Fruit fly (Drosophila melanogaster): ENCODE data around the gene CG42762.

CG42762 gene

DNA sequence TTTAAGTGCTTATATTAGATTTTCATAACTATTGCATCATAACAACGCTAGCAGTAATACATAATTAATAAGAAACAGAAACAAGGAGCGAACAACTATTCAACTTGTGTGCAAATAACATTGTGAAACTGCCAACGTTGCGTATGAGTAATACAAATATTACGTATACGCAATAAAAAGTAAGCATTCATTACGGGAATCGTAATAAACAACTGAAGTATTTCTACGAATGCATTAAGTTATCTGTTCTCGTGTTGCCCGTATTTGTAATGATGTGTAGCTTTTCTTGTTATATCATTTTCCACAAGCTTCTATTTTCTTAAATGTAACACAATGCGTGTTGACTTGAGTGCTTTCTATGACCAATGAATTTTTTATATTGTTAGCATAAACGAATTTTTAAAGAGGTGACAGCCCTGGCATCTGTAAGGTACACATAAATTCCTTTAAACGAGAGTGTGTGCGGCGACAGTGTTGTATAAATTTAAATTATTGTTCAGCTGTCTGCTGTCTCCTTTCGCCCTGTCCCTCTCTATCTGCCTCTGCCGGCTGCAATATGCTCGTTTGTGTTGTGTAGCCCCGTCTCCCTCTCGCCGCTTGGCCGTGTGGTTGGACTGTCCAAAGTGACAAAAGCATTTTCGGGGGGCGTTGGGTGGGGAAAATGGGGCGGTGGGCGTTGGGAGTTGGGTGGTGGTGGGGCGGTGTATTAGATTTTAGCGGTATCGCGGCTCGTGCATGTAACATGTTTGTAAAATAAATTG, 44.1 kb downstream of the CG42762 start (continued):
- peak; percentile 45 for TF ChIP-seq CG10979 (tag; optimal IDR thresholded peaks at IDR 0.05)
- no peak for TF ChIP-seq CG8290 (GFP tag; optimal IDR thresholded peaks at IDR 0.05)
- TF ChIP-seq CG8290 (tag; optimal IDR thresholded peaks at IDR 0.05) = peak in 1 of 2 experiments; percentile 55
- TF ChIP-seq CG12236 (GFP tag; optimal IDR thresholded peaks at IDR 0.05) = no peak
- no peak for TF ChIP-seq ac (GFP tag; optimal IDR thresholded peaks at IDR 0.05)
- peak; percentile 85 for TF ChIP-seq CG7372 (GFP tag; IDR thresholded peaks at IDR 0.05)
- no peak for TF ChIP-seq CG6689 (GFP tag; IDR thresholded peaks at IDR 0.05)
- peak; percentile 71 for TF ChIP-seq Ets65A (GFP tag)
- no peak for TF ChIP-seq CG16813 (GFP tag; IDR thresholded peaks at IDR 0.05; ENCODE audit: partially characterized antibody)
- peak; percentile 9 for TF ChIP-seq Sox100B (GFP tag; optimal IDR thresholded peaks at IDR 0.05)
- TF ChIP-seq Rfx (GFP tag; IDR thresholded peaks at IDR 0.05) = 0 out of 2 replicates have a peak, but pooled peaks have one; percentile 11
- 0 out of 3 replicates have a peak, but pooled peaks have one; percentile 48 for TF ChIP-seq CG6791 (GFP tag; IDR thresholded peaks at IDR 0.05; ENCODE audit: partially characterized antibody)
- no peak for TF ChIP-seq dan (GFP tag; IDR thresholded peaks at IDR 0.05)
- peak; percentile 74; the same call in 1 of the 3 replicates for TF ChIP-seq CG2199 (GFP tag; IDR thresholded peaks at IDR 0.05)
- TF ChIP-seq Chrac-16 (GFP tag; optimal IDR thresholded peaks at IDR 0.05) = no peak
- TF ChIP-seq nmo (GFP tag; optimal IDR thresholded peaks at IDR 0.05) = no peak
- TF ChIP-seq nau (GFP tag; optimal IDR thresholded peaks at IDR 0.05) = peak; percentile 64
- no peak for TF ChIP-seq CG14710 (tag; optimal IDR thresholded peaks at IDR 0.05)
- no peak for TF ChIP-seq C15 (GFP tag; IDR thresholded peaks at IDR 0.05)
- TF ChIP-seq ind (GFP tag; optimal IDR thresholded peaks at IDR 0.05) = no peak
- no peak for TF ChIP-seq Mrtf (GFP tag; IDR thresholded peaks at IDR 0.05)
- TF ChIP-seq CG6683 (GFP tag; optimal IDR thresholded peaks at IDR 0.05) = no peak
- TF ChIP-seq az2 (GFP tag; optimal IDR thresholded peaks at IDR 0.05) = peak; percentile 13
- no peak for TF ChIP-seq CG16815 (GFP tag; optimal IDR thresholded peaks at IDR 0.05)
- TF ChIP-seq ci (GFP tag; IDR thresholded peaks at IDR 0.05) = 0 out of 3 replicates have a peak, but pooled peaks have one; percentile 10
- no peak for TF ChIP-seq nom (GFP tag; optimal IDR thresholded peaks at IDR 0.05)
- no peak for TF ChIP-seq ash1 (GFP tag; optimal IDR thresholded peaks at IDR 0.05)
- TF ChIP-seq tx (GFP tag; optimal IDR thresholded peaks at IDR 0.05) = no peak
- no peak for TF ChIP-seq Blimp-1 (GFP tag; optimal IDR thresholded peaks at IDR 0.05)
- no peak for TF ChIP-seq CG14014 (GFP tag; IDR thresholded peaks at IDR 0.05)
- peak; percentile 18; the same call in 1 of the 2 replicates for TF ChIP-seq rib (GFP tag; IDR thresholded peaks at IDR 0.05)
- TF ChIP-seq Pdp1 (GFP tag; optimal IDR thresholded peaks at IDR 0.05) = peak in 1 of 2 experiments; percentile 53
- no peak for TF ChIP-seq CG30403 (GFP tag; optimal IDR thresholded peaks at IDR 0.05)
- TF ChIP-seq Opbp (GFP tag; IDR thresholded peaks at IDR 0.05; ENCODE audit: partially characterized antibody) = no peak
- no peak for TF ChIP-seq mam (GFP tag; optimal IDR thresholded peaks at IDR 0.05)
- peak; percentile 32; the same call in 1 of the 2 replicates for TF ChIP-seq Ptx1 (GFP tag; IDR thresholded peaks at IDR 0.05)
- no peak for TF ChIP-seq CG10274 (GFP tag; optimal IDR thresholded peaks at IDR 0.05)
- TF ChIP-seq shn (GFP tag; optimal IDR thresholded peaks at IDR 0.05) = no peak
- TF ChIP-seq Dip2 (GFP tag; IDR thresholded peaks at IDR 0.05) = no peak
- TF ChIP-seq sens (GFP tag) = peak; percentile 79
- no peak for TF ChIP-seq dpn (GFP tag; optimal IDR thresholded peaks at IDR 0.05)
- TF ChIP-seq CG5245 (GFP tag; optimal IDR thresholded peaks at IDR 0.05) = no peak
- no peak for TF ChIP-seq bowl (GFP tag; IDR thresholded peaks at IDR 0.05)
- TF ChIP-seq HmgD (GFP tag; optimal IDR thresholded peaks at IDR 0.05) = no peak
